Worm (Caenorhabditis elegans) whole organism, L4 larva: ENCODE results near the gene F28H7.2.

ENCODE experiments used
- fkh-10 ChIP-seq: fragments of 150-350 bp; optimal IDR thresholded peaks from 2 replicates; lab custom pipeline; 2014; ENCODE audit warnings: missing biosample characterization, missing genetic modification reagents, missing genetic modification characterization
- nhr-25 ChIP-seq: sonication (generic microtip); optimal IDR thresholded peaks from 2 replicates; lab custom pipeline; 2017; ENCODE audit warnings: missing genetic modification characterization, mild to moderate bottlenecking, missing compliant biosample characterization, antibody characterized with exemption, moderate library complexity, borderline replicate concordance; ENCODE audit not compliant: insufficient read depth
- nhr-28 ChIP-seq: fragments of 150-350 bp; optimal IDR thresholded peaks from 2 replicates; lab custom pipeline; 2014; ENCODE audit warnings: missing biosample characterization, missing genetic modification characterization
- nhr-76 ChIP-seq: fragments of 150-350 bp; optimal IDR thresholded peaks from 2 replicates; lab custom pipeline; 2014; ENCODE audit warnings: missing biosample characterization, missing genetic modification characterization
- php-3 ChIP-seq: fragments of 200-800 bp; sonication (Bioruptor generic); IDR thresholded peaks from 2 replicates; pipeline ENCODE4 v1.3.6; 2022; ENCODE audit warnings: missing genetic modification reagents, missing genetic modification characterization, missing compliant biosample characterization
- skn-1 ChIP-seq: fragments of 150-350 bp; optimal IDR thresholded peaks from 2 replicates; lab custom pipeline; 2014; ENCODE audit warnings: missing biosample characterization, missing genetic modification characterization
- spr-3 ChIP-seq: fragments of 200-800 bp; sonication (Bioruptor generic); optimal IDR thresholded peaks from 2 replicates; lab custom pipeline; 2018; ENCODE audit warnings: mild to moderate bottlenecking, missing genetic modification characterization, missing compliant biosample characterization
- unc-130 ChIP-seq: sonication (generic microtip); optimal IDR thresholded peaks from 2 replicates; lab custom pipeline; 2016; ENCODE audit warnings: missing genetic modification reagents, missing genetic modification characterization, missing compliant biosample characterization

- TF ChIP-seq nhr-28 (tag; lab: Kevin White, UChicago): peak; percentile 57
- TF ChIP-seq nhr-76: no peak
- peak; percentile 40 for TF ChIP-seq fkh-10 (GFP tag; lab: Kevin White, UChicago)
- no peak for TF ChIP-seq nhr-25 (tag; lab: Kevin White, UChicago)
- TF ChIP-seq unc-130 (GFP tag; lab: Kevin White, UChicago): no peak
- no peak for TF ChIP-seq spr-3 (GFP tag; lab: Kevin White, UChicago)
- no peak for TF ChIP-seq php-3 (GFP tag; lab: Robert Waterston, UW)
- TF ChIP-seq skn-1 (tag; lab: Kevin White, UChicago): no peak
These were observed 25.7 kb upstream of the F28H7.2 start for ce11 chrV:10721912-10722426.
